Worm (Caenorhabditis elegans) whole organism, mixed stage, embryonic: ENCODE data around the gene srv-9.

Experiments used
- M03D4.4 ChIP-seq: sonication (generic microtip); optimal IDR thresholded peaks from 2 replicates; lab custom pipeline; 2017; ENCODE audit warnings: mild to moderate bottlenecking, missing genetic modification characterization, missing compliant biosample characterization
- bed-3 ChIP-seq: fragments of 200-800 bp; sonication (Bioruptor generic); optimal IDR thresholded peaks from 3 replicates; lab custom pipeline; 2018; ENCODE audit warnings: mild to moderate bottlenecking, missing genetic modification characterization, moderate library complexity, missing compliant biosample characterization
- blmp-1 ChIP-seq: fragments of 150-350 bp; optimal IDR thresholded peaks from 2 replicates; lab custom pipeline; 2014; ENCODE audit warnings: missing biosample characterization, missing genetic modification characterization
- ceh-39 ChIP-seq: fragments of 150-350 bp; optimal IDR thresholded peaks from 2 replicates; lab custom pipeline; 2014; ENCODE audit warnings: missing biosample characterization, missing genetic modification characterization
- ceh-43 ChIP-seq: fragments of 200-800 bp; sonication (Bioruptor generic); optimal IDR thresholded peaks from 2 replicates; lab custom pipeline; 2018; ENCODE audit warnings: mild to moderate bottlenecking, missing genetic modification characterization, moderate library complexity, missing compliant biosample characterization
- ceh-83 ChIP-seq: fragments of 200-800 bp; sonication (Bioruptor generic); optimal IDR thresholded peaks from 2 replicates; lab custom pipeline; 2018; ENCODE audit warnings: mild to moderate bottlenecking, missing genetic modification characterization, missing compliant biosample characterization
- ces-1 ChIP-seq: fragments of 150-350 bp; optimal IDR thresholded peaks from 2 replicates; lab custom pipeline; 2014; ENCODE audit warnings: missing biosample characterization, missing genetic modification reagents, missing genetic modification characterization
- cnd-1 ChIP-seq: fragments of 200-800 bp; sonication (Bioruptor generic); optimal IDR thresholded peaks from 2 replicates; lab custom pipeline; 2018; ENCODE audit warnings: mild to moderate bottlenecking, missing genetic modification characterization, missing compliant biosample characterization
- drap-1 ChIP-seq: fragments of 200-800 bp; sonication (Bioruptor generic); optimal IDR thresholded peaks from 3 replicates; lab custom pipeline; 2018; ENCODE audit warnings: mild to moderate bottlenecking, missing genetic modification characterization, missing compliant biosample characterization
- elt-1 ChIP-seq: sonication (generic microtip); optimal IDR thresholded peaks from 2 replicates; lab custom pipeline; 2017; ENCODE audit warnings: missing genetic modification characterization, mild to moderate bottlenecking, missing compliant biosample characterization, antibody characterized with exemption, moderate library complexity, borderline replicate concordance; ENCODE audit not compliant: insufficient read depth
- elt-3 ChIP-seq: fragments of 150-350 bp; optimal IDR thresholded peaks from 2 replicates; lab custom pipeline; 2014; ENCODE audit warnings: missing biosample characterization, missing genetic modification characterization
- flh-1 ChIP-seq: fragments of 200-800 bp; sonication (Bioruptor generic); optimal IDR thresholded peaks from 2 replicates; lab custom pipeline; 2018; ENCODE audit warnings: mild to moderate bottlenecking, missing genetic modification characterization, moderate library complexity, missing compliant biosample characterization
- ham-2 ChIP-seq: fragments of 200-800 bp; sonication (Bioruptor generic); optimal IDR thresholded peaks from 2 replicates; lab custom pipeline; 2018; ENCODE audit warnings: mild to moderate bottlenecking, missing genetic modification characterization, missing compliant biosample characterization
- hlh-1 ChIP-seq: fragments of 150-350 bp; optimal IDR thresholded peaks from 2 replicates; lab custom pipeline; 2014; ENCODE audit warnings: missing biosample characterization, missing genetic modification reagents, missing genetic modification characterization
- lin-13 ChIP-seq: fragments of 150-350 bp; optimal IDR thresholded peaks from 2 replicates; lab custom pipeline; 2014; ENCODE audit warnings: missing biosample characterization, missing genetic modification characterization
- lin-32 ChIP-seq: fragments of 200-800 bp; sonication (Bioruptor generic); optimal IDR thresholded peaks from 2 replicates; lab custom pipeline; 2018; ENCODE audit warnings: mild to moderate bottlenecking, missing genetic modification characterization, missing compliant biosample characterization
- lsy-2 ChIP-seq: fragments of 150-350 bp; optimal IDR thresholded peaks from 2 replicates; lab custom pipeline; 2014; ENCODE audit warnings: missing biosample characterization, missing genetic modification characterization
- mep-1 ChIP-seq: fragments of 150-350 bp; optimal IDR thresholded peaks from 2 replicates; lab custom pipeline; 2017; ENCODE audit warnings: missing biosample characterization, missing genetic modification reagents, missing genetic modification characterization, inconsistent platforms
- nhr-12 ChIP-seq: fragments of 150-350 bp; optimal IDR thresholded peaks from 2 replicates; lab custom pipeline; 2014; ENCODE audit warnings: missing biosample characterization, missing genetic modification characterization
- nhr-2 ChIP-seq: fragments of 150-350 bp; optimal IDR thresholded peaks from 2 replicates; lab custom pipeline; 2014; ENCODE audit warnings: missing biosample characterization, missing genetic modification characterization
- nhr-237 ChIP-seq: fragments of 150-350 bp; optimal IDR thresholded peaks from 2 replicates; lab custom pipeline; 2014; ENCODE audit warnings: missing biosample characterization, missing genetic modification characterization
- nhr-28 ChIP-seq: fragments of 150-350 bp; optimal IDR thresholded peaks from 2 replicates; lab custom pipeline; 2014; ENCODE audit warnings: missing biosample characterization, missing genetic modification characterization
- pha-4 ChIP-seq: fragments of 150-350 bp; optimal IDR thresholded peaks from 2 replicates; lab custom pipeline; 2018; ENCODE audit warnings: missing biosample characterization, missing genetic modification reagents, missing genetic modification characterization
- sem-2 ChIP-seq: fragments of 200-800 bp; sonication (Bioruptor generic); optimal IDR thresholded peaks from 2 replicates; lab custom pipeline; 2018; ENCODE audit warnings: mild to moderate bottlenecking, missing genetic modification characterization, missing compliant biosample characterization
- snpc-4 ChIP-seq: fragments of 150-350 bp; optimal IDR thresholded peaks from 2 replicates; lab custom pipeline; 2014; ENCODE audit warnings: missing biosample characterization, missing genetic modification characterization
- sptf-1 ChIP-seq: sonication (generic microtip); optimal IDR thresholded peaks from 2 replicates; lab custom pipeline; 2017; ENCODE audit warnings: mild to moderate bottlenecking, missing genetic modification characterization, moderate library complexity, missing compliant biosample characterization
- tbx-8 ChIP-seq: fragments of 200-800 bp; sonication (Bioruptor generic); optimal IDR thresholded peaks from 2 replicates; lab custom pipeline; 2018; ENCODE audit warnings: mild to moderate bottlenecking, missing genetic modification characterization, moderate library complexity, missing compliant biosample characterization
- unc-120 ChIP-seq: sonication (generic microtip); optimal IDR thresholded peaks from 2 replicates; lab custom pipeline; 2017; ENCODE audit warnings: missing genetic modification characterization, missing compliant biosample characterization; ENCODE audit not compliant: poor library complexity, severe bottlenecking
- unc-39 ChIP-seq: fragments of 150-350 bp; optimal IDR thresholded peaks from 2 replicates; lab custom pipeline; 2014; ENCODE audit warnings: missing biosample characterization, missing genetic modification characterization
- unc-62 ChIP-seq: fragments of 150-350 bp; optimal IDR thresholded peaks from 2 replicates; lab custom pipeline; 2014; ENCODE audit warnings: missing biosample characterization, missing genetic modification reagents, missing genetic modification characterization
- zip-8 ChIP-seq: fragments of 150-350 bp; optimal IDR thresholded peaks from 2 replicates; lab custom pipeline; 2014; ENCODE audit warnings: missing biosample characterization, missing genetic modification characterization
- ztf-11 ChIP-seq: fragments of 150-350 bp; optimal IDR thresholded peaks from 2 replicates; lab custom pipeline; 2014; ENCODE audit warnings: missing biosample characterization, missing genetic modification characterization

Gene srv-9

DNA sequence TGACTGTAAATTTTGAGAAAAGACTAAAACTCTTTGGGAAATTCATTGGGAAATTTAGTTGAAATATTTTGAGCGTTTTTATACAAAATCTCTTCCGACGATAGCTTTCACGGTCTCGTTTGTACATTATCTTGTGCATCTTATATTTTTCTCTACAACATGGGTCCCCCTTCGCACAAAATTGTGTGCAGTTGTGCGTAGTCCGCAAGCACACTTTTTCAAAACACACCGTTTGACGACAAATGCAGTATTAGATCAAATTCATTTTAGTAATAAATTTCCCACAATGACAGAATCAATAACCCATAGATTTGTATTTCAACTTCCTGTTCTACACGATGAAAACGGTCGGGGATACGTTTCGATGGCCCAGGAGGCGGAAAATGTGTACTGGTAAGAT lies 34.9 kb upstream of the srv-9 start, which contains the start of gene F25H9.2:
Gene F25H9.2 (plus strand): TSS at position 226 of the 400 bp plus-strand sequence.
- no peak for TF ChIP-seq elt-1
- TF ChIP-seq ces-1 = peak; percentile 29
- TF ChIP-seq pha-4 (tag; lab: Kevin White, UChicago) = peak; percentile 11
- TF ChIP-seq M03D4.4 (tag; lab: Kevin White, UChicago) = no peak
- TF ChIP-seq mep-1 (tag; lab: Kevin White, UChicago) = peak; percentile 48
- TF ChIP-seq, all 35 proteins: peak for 3

DNA sequence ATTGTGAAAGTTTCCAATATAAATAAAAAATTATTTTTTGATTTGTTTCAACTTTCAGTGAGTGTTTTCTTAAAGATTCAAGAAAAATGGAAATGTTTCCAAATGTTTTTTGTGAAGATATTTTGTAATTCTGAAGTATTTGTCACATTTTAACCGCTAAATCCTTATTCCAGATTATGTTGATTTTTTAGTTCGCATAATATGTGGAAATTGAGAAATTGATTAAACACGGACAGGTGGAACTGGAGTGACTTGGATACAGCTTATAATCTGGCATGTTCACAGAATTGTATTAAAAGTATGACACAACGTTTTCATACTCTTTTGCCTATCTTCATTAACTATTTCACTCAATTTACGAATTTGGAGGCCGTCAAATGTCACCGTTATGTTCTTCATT lies 32.5 kb upstream of the srv-9 start, which contains the start of gene lurp-3:
Gene lurp-3 (plus strand): TSS at position 301 of the 400 bp plus-strand sequence.
- TF ChIP-seq unc-39 (tag; lab: Kevin White, UChicago) (no peak), elt-3 (no peak), hlh-1 (no peak), zip-8 (tag; lab: Kevin White, UChicago) (no peak), pha-4 (tag; lab: Kevin White, UChicago) (no peak), elt-1 (no peak), nhr-237 (tag; lab: Kevin White, UChicago) (no peak), unc-120 (tag; lab: Kevin White, UChicago) (no peak), bed-3 (GFP tag; lab: Kevin White, UChicago) (no peak), ceh-39 (tag; lab: Kevin White, UChicago) (no peak), ztf-11 (no peak), snpc-4 (tag; lab: Kevin White, UChicago) (no peak), drap-1 (GFP tag; lab: Kevin White, UChicago) (no peak), blmp-1 (tag; lab: Kevin White, UChicago) (no peak), flh-1 (GFP tag; lab: Kevin White, UChicago) (no peak), tbx-8 (GFP tag; lab: Kevin White, UChicago) (no peak), ham-2 (GFP tag; lab: Kevin White, UChicago) (no peak), nhr-2 (tag; lab: Kevin White, UChicago) (no peak), sptf-1 (tag; lab: Kevin White, UChicago) (no peak)
- TF ChIP-seq, all 35 proteins: peak for 0

DNA sequence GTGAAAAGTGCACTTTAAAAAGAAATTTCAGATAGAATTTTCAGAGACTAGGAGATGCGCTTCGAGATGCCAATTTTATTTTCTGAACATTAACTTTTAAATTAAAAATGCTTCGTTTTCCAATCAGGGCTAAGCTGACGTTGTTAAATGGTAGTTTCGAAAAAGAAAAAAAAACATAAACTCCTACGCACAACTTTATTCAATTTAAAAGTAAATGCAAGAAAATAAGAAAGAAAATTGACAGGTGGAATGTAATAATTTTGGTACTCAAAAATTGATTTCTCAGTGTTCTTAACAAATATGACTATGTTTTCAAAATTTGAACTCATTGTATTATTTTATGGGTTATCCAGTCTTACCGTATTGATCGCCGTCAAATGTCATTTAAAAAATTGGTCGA lies 30.4 kb upstream of the srv-9 start, which contains the start of gene lurp-2:
Gene lurp-2 (plus strand): TSS at position 301 of the 400 bp plus-strand sequence.
- TF ChIP-seq flh-1 (GFP tag; lab: Kevin White, UChicago) = no peak
- no peak for TF ChIP-seq unc-39 (tag; lab: Kevin White, UChicago)
- TF ChIP-seq cnd-1 = no peak
- TF ChIP-seq nhr-28 (tag; lab: Kevin White, UChicago) = no peak
- no peak for TF ChIP-seq nhr-2 (tag; lab: Kevin White, UChicago)
- no peak for TF ChIP-seq zip-8 (tag; lab: Kevin White, UChicago)
- no peak for TF ChIP-seq lin-13 (tag; lab: Kevin White, UChicago)
- no peak for TF ChIP-seq unc-120 (tag; lab: Kevin White, UChicago)

DNA sequence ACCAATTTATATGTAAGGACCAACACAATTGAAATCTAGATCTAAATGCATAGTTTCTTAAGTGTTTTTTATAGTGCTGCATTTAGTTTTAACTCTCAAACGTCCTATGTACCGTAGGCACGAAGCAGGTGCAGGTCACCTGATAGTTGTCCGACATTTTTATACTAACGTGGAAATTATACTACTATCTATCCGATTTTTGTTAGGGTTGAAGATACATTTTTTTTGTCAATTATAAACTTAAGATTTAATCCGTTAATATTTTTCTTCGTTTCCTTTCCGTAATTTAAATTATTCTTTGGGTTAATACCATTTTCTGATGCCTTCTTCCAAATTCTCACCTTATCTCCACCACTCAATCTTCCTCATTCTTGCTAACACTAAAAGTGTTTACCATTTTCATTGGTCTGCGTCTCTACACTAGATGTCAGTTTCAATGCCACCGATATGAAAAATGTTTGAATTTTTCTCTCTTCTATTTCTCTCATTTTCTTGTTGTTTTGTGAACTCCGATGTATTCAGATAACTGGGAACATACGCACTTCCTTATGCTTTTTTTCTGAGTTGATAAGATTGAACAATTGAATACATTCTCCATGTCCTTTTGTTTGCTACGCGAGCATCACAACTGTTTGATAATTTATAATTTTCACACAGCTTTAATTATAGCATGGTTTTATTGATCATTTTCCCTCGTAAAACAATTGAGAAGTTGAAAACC lies 22.4 kb upstream of the srv-9 start, which contains the start of gene Y2H9A.4:
Gene Y2H9A.4 (plus strand): TSS at position 671 of the 721 bp plus-strand sequence.
- no peak for TF ChIP-seq ceh-83
- TF ChIP-seq ceh-43 = no peak
- no peak for TF ChIP-seq blmp-1 (tag; lab: Kevin White, UChicago)
- TF ChIP-seq sem-2 = no peak
- TF ChIP-seq nhr-12 (tag; lab: Kevin White, UChicago) = no peak
- no peak for TF ChIP-seq ceh-39 (tag; lab: Kevin White, UChicago)
- no peak for TF ChIP-seq nhr-237 (tag; lab: Kevin White, UChicago)
- no peak for TF ChIP-seq nhr-2 (tag; lab: Kevin White, UChicago)
- no peak for TF ChIP-seq lin-32 (GFP tag; lab: Kevin White, UChicago)
- TF ChIP-seq zip-8 (tag; lab: Kevin White, UChicago) = no peak
- no peak for TF ChIP-seq sptf-1 (tag; lab: Kevin White, UChicago)
- TF ChIP-seq ham-2 (GFP tag; lab: Kevin White, UChicago) = no peak
- TF ChIP-seq flh-1 (GFP tag; lab: Kevin White, UChicago) = no peak
- no peak for TF ChIP-seq lsy-2 (tag; lab: Kevin White, UChicago)
- no peak for TF ChIP-seq lin-13 (tag; lab: Kevin White, UChicago)
- TF ChIP-seq unc-62 (GFP tag; lab: Kevin White, UChicago) = no peak
- no peak for TF ChIP-seq mep-1 (tag; lab: Kevin White, UChicago)
